Worm (Caenorhabditis elegans) whole organism, mixed stage, embryonic: ENCODE results near the gene scd-2.

ENCODE experiments used
- M03D4.4 ChIP-seq: sonication (generic microtip); optimal IDR thresholded peaks from 2 replicates; lab custom pipeline; 2017; ENCODE audit warnings: mild to moderate bottlenecking, missing genetic modification characterization, missing compliant biosample characterization
- bed-3 ChIP-seq: fragments of 200-800 bp; sonication (Bioruptor generic); optimal IDR thresholded peaks from 3 replicates; lab custom pipeline; 2018; ENCODE audit warnings: mild to moderate bottlenecking, missing genetic modification characterization, moderate library complexity, missing compliant biosample characterization
- blmp-1 ChIP-seq: fragments of 150-350 bp; optimal IDR thresholded peaks from 2 replicates; lab custom pipeline; 2014; ENCODE audit warnings: missing biosample characterization, missing genetic modification characterization
- ceh-39 ChIP-seq: fragments of 150-350 bp; optimal IDR thresholded peaks from 2 replicates; lab custom pipeline; 2014; ENCODE audit warnings: missing biosample characterization, missing genetic modification characterization
- ceh-43 ChIP-seq: fragments of 200-800 bp; sonication (Bioruptor generic); optimal IDR thresholded peaks from 2 replicates; lab custom pipeline; 2018; ENCODE audit warnings: mild to moderate bottlenecking, missing genetic modification characterization, moderate library complexity, missing compliant biosample characterization
- ceh-83 ChIP-seq: fragments of 200-800 bp; sonication (Bioruptor generic); optimal IDR thresholded peaks from 2 replicates; lab custom pipeline; 2018; ENCODE audit warnings: mild to moderate bottlenecking, missing genetic modification characterization, missing compliant biosample characterization
- ces-1 ChIP-seq: fragments of 150-350 bp; optimal IDR thresholded peaks from 2 replicates; lab custom pipeline; 2014; ENCODE audit warnings: missing biosample characterization, missing genetic modification reagents, missing genetic modification characterization
- cnd-1 ChIP-seq: fragments of 200-800 bp; sonication (Bioruptor generic); optimal IDR thresholded peaks from 2 replicates; lab custom pipeline; 2018; ENCODE audit warnings: mild to moderate bottlenecking, missing genetic modification characterization, missing compliant biosample characterization
- elt-1 ChIP-seq: sonication (generic microtip); optimal IDR thresholded peaks from 2 replicates; lab custom pipeline; 2017; ENCODE audit warnings: missing genetic modification characterization, mild to moderate bottlenecking, missing compliant biosample characterization, antibody characterized with exemption, moderate library complexity, borderline replicate concordance; ENCODE audit not compliant: insufficient read depth
- elt-3 ChIP-seq: fragments of 150-350 bp; optimal IDR thresholded peaks from 2 replicates; lab custom pipeline; 2014; ENCODE audit warnings: missing biosample characterization, missing genetic modification characterization
- ham-2 ChIP-seq: fragments of 200-800 bp; sonication (Bioruptor generic); optimal IDR thresholded peaks from 2 replicates; lab custom pipeline; 2018; ENCODE audit warnings: mild to moderate bottlenecking, missing genetic modification characterization, missing compliant biosample characterization
- hlh-1 ChIP-seq: fragments of 150-350 bp; optimal IDR thresholded peaks from 2 replicates; lab custom pipeline; 2014; ENCODE audit warnings: missing biosample characterization, missing genetic modification reagents, missing genetic modification characterization
- lin-13 ChIP-seq: fragments of 150-350 bp; optimal IDR thresholded peaks from 2 replicates; lab custom pipeline; 2014; ENCODE audit warnings: missing biosample characterization, missing genetic modification characterization
- lin-32 ChIP-seq: fragments of 200-800 bp; sonication (Bioruptor generic); optimal IDR thresholded peaks from 2 replicates; lab custom pipeline; 2018; ENCODE audit warnings: mild to moderate bottlenecking, missing genetic modification characterization, missing compliant biosample characterization
- lsy-2 ChIP-seq: fragments of 150-350 bp; optimal IDR thresholded peaks from 2 replicates; lab custom pipeline; 2014; ENCODE audit warnings: missing biosample characterization, missing genetic modification characterization
- mab-5 ChIP-seq: fragments of 150-350 bp; optimal IDR thresholded peaks from 2 replicates; lab custom pipeline; 2014; ENCODE audit warnings: missing biosample characterization, missing genetic modification characterization
- mep-1 ChIP-seq: fragments of 150-350 bp; optimal IDR thresholded peaks from 2 replicates; lab custom pipeline; 2017; ENCODE audit warnings: missing biosample characterization, missing genetic modification reagents, missing genetic modification characterization, inconsistent platforms
- mls-2 ChIP-seq: sonication (generic microtip); optimal IDR thresholded peaks from 2 replicates; lab custom pipeline; 2016; ENCODE audit warnings: mild to moderate bottlenecking, missing genetic modification characterization, moderate library complexity, missing compliant biosample characterization
- nhr-12 ChIP-seq: fragments of 150-350 bp; optimal IDR thresholded peaks from 2 replicates; lab custom pipeline; 2014; ENCODE audit warnings: missing biosample characterization, missing genetic modification characterization
- nhr-2 ChIP-seq: fragments of 150-350 bp; optimal IDR thresholded peaks from 2 replicates; lab custom pipeline; 2014; ENCODE audit warnings: missing biosample characterization, missing genetic modification characterization
- nhr-237 ChIP-seq: fragments of 150-350 bp; optimal IDR thresholded peaks from 2 replicates; lab custom pipeline; 2014; ENCODE audit warnings: missing biosample characterization, missing genetic modification characterization
- nhr-28 ChIP-seq: fragments of 150-350 bp; optimal IDR thresholded peaks from 2 replicates; lab custom pipeline; 2014; ENCODE audit warnings: missing biosample characterization, missing genetic modification characterization
- nhr-76 ChIP-seq: sonication (generic microtip); optimal IDR thresholded peaks from 2 replicates; lab custom pipeline; 2017; ENCODE audit warnings: missing biosample characterization, missing genetic modification characterization
- pha-4 ChIP-seq: fragments of 150-350 bp; optimal IDR thresholded peaks from 2 replicates; lab custom pipeline; 2018; ENCODE audit warnings: missing biosample characterization, missing genetic modification reagents, missing genetic modification characterization
- sem-2 ChIP-seq: fragments of 200-800 bp; sonication (Bioruptor generic); optimal IDR thresholded peaks from 2 replicates; lab custom pipeline; 2018; ENCODE audit warnings: mild to moderate bottlenecking, missing genetic modification characterization, missing compliant biosample characterization
- sptf-1 ChIP-seq: sonication (generic microtip); optimal IDR thresholded peaks from 2 replicates; lab custom pipeline; 2017; ENCODE audit warnings: mild to moderate bottlenecking, missing genetic modification characterization, moderate library complexity, missing compliant biosample characterization
- tbx-8 ChIP-seq: fragments of 200-800 bp; sonication (Bioruptor generic); optimal IDR thresholded peaks from 2 replicates; lab custom pipeline; 2018; ENCODE audit warnings: mild to moderate bottlenecking, missing genetic modification characterization, moderate library complexity, missing compliant biosample characterization
- unc-120 ChIP-seq: sonication (generic microtip); optimal IDR thresholded peaks from 2 replicates; lab custom pipeline; 2017; ENCODE audit warnings: missing genetic modification characterization, missing compliant biosample characterization; ENCODE audit not compliant: poor library complexity, severe bottlenecking
- unc-62 ChIP-seq: fragments of 150-350 bp; optimal IDR thresholded peaks from 2 replicates; lab custom pipeline; 2014; ENCODE audit warnings: missing biosample characterization, missing genetic modification reagents, missing genetic modification characterization
- zip-8 ChIP-seq: fragments of 150-350 bp; optimal IDR thresholded peaks from 2 replicates; lab custom pipeline; 2014; ENCODE audit warnings: missing biosample characterization, missing genetic modification characterization
- ztf-11 ChIP-seq: fragments of 150-350 bp; optimal IDR thresholded peaks from 2 replicates; lab custom pipeline; 2014; ENCODE audit warnings: missing biosample characterization, missing genetic modification characterization

Gene scd-2

ce11 chrV:6606197-6606596 lies 26.8 kb upstream of the scd-2 start:
- TF ChIP-seq ces-1 = no peak
- no peak for TF ChIP-seq nhr-12
- TF ChIP-seq unc-62 (GFP tag; lab: Kevin White, UChicago) = no peak

- TF ChIP-seq sptf-1 (tag; lab: Kevin White, UChicago) (no peak), mep-1 (tag; lab: Kevin White, UChicago) (no peak), ceh-39 (tag; lab: Kevin White, UChicago) (no peak), ham-2 (GFP tag; lab: Kevin White, UChicago) (no peak), lsy-2 (tag; lab: Kevin White, UChicago) (no peak), ceh-83 (GFP tag; lab: Kevin White, UChicago) (no peak), lin-32 (no peak), bed-3 (GFP tag; lab: Kevin White, UChicago) (no peak), pha-4 (no peak), mab-5 (tag; lab: Kevin White, UChicago) (no peak), sem-2 (GFP tag; lab: Kevin White, UChicago) (no peak), nhr-2 (tag; lab: Kevin White, UChicago) (no peak), elt-1 (tag; lab: Kevin White, UChicago) (no peak), lin-13 (tag; lab: Kevin White, UChicago) (no peak), hlh-1 (tag; lab: Kevin White, UChicago) (no peak), nhr-76 (tag; lab: Kevin White, UChicago) (no peak), zip-8 (no peak), unc-120 (no peak), blmp-1 (tag; lab: Kevin White, UChicago) (no peak)
- TF ChIP-seq, all 35 proteins: peak for 0
These were observed 22.0 kb upstream of the scd-2 start, which contains the start of gene gon-14 for ce11 chrV:6611058-6611457. gon-14 (minus strand) TSS chrV:6611158.

DNA sequence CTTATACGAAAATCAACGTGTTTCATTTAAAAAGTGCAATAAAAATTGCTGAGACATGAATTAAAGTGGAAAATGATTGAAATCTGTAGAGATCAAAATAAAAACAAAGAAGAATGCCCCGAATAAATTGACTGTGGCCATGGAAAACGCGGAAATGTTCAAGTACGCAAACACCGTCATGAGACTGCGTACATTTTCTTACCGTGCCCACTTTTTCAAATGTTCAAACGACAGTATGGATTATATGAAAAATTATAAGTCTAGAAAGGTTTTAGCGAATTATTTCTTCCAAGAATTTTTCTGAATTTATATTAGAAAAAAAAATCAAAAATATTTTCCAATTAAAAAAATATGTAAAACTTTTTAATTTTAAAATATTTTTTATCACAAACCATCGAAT lies 21.5 kb upstream of the scd-2 start:
- TF ChIP-seq lsy-2 (tag; lab: Kevin White, UChicago) (peak; percentile 87), hlh-1 (tag; lab: Kevin White, UChicago) (no peak), lin-32 (no peak), M03D4.4 (tag; lab: Kevin White, UChicago) (no peak), zip-8 (no peak), pha-4 (no peak), nhr-237 (tag; lab: Kevin White, UChicago) (no peak), elt-3 (no peak), tbx-8 (GFP tag; lab: Kevin White, UChicago) (no peak), nhr-12 (no peak), sem-2 (GFP tag; lab: Kevin White, UChicago) (no peak), unc-62 (GFP tag; lab: Kevin White, UChicago) (no peak), ceh-83 (GFP tag; lab: Kevin White, UChicago) (no peak), lin-13 (tag; lab: Kevin White, UChicago) (peak; percentile 8), unc-120 (no peak)

DNA sequence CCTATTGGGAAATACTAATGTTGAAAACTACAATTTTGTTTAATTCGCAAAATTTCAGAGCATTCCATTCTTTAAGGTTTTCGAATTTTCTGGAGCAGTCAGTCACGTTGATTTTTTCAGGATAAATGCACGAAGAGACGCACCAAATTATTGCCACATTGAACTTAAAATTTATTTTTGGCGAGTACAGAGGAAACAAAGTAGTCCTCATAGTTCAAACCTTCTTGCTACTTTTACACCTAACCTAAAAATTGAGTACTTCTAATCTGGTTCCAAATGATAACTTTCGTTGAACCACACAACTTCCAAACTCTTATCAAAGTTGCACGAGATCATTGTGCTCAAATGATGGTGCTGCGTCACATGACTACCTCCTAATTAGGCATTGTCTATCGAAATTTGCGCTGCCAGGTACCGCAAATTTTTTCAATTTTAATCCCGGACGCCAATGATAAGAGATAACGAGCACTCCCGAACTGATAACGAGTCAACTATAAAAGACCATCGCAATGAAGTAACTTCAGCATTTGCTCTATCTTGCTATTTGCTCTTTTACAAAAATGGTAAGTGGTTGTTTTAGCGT lies 18.8 kb upstream of the scd-2 start, which contains the start of gene cpr-4:
Gene cpr-4 (plus strand): TSS at position 523 of the 583 bp plus-strand sequence.
- TF ChIP-seq mab-5 (tag; lab: Kevin White, UChicago) (no peak), ztf-11 (tag; lab: Kevin White, UChicago) (no peak), lin-32 (no peak), ceh-39 (tag; lab: Kevin White, UChicago) (no peak), mls-2 (tag; lab: Kevin White, UChicago) (no peak), ces-1 (no peak), ceh-43 (GFP tag; lab: Kevin White, UChicago) (no peak), tbx-8 (GFP tag; lab: Kevin White, UChicago) (no peak), bed-3 (GFP tag; lab: Kevin White, UChicago) (no peak), sptf-1 (tag; lab: Kevin White, UChicago) (no peak), pha-4 (no peak), elt-1 (tag; lab: Kevin White, UChicago) (no peak), ceh-83 (GFP tag; lab: Kevin White, UChicago) (no peak), ham-2 (GFP tag; lab: Kevin White, UChicago) (no peak), zip-8 (no peak), lin-13 (tag; lab: Kevin White, UChicago) (no peak), hlh-1 (tag; lab: Kevin White, UChicago) (no peak)

DNA sequence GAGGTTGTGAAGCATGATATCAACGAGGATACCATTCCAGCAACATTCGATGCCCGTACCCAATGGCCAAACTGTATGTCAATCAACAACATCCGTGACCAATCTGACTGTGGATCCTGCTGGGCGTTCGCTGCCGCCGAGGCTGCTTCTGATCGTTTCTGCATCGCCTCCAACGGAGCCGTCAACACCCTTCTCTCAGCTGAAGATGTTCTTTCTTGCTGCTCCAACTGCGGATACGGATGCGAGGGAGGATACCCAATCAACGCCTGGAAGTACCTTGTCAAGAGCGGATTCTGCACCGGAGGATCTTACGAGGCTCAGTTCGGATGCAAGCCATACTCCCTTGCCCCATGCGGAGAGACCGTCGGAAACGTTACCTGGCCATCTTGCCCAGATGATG lies 18.1 kb upstream of the scd-2 start:
- TF ChIP-seq mep-1 (tag; lab: Kevin White, UChicago) (no peak), ceh-39 (tag; lab: Kevin White, UChicago) (no peak), cnd-1 (tag; lab: Kevin White, UChicago) (no peak), nhr-2 (tag; lab: Kevin White, UChicago) (no peak), blmp-1 (tag; lab: Kevin White, UChicago) (no peak), pha-4 (no peak), elt-1 (tag; lab: Kevin White, UChicago) (no peak), nhr-12 (no peak), hlh-1 (tag; lab: Kevin White, UChicago) (no peak), nhr-28 (tag; lab: Kevin White, UChicago) (no peak), ham-2 (GFP tag; lab: Kevin White, UChicago) (no peak), ces-1 (no peak), elt-3 (no peak), sem-2 (GFP tag; lab: Kevin White, UChicago) (no peak), ceh-43 (GFP tag; lab: Kevin White, UChicago) (no peak), bed-3 (GFP tag; lab: Kevin White, UChicago) (no peak), lin-13 (tag; lab: Kevin White, UChicago) (no peak)
